Worm (Caenorhabditis elegans) whole organism, L2 larva: Measurements from ENCODE around the gene glb-1.

Experiments used
- C34F6.9 ChIP-seq: fragments of 150-350 bp; optimal IDR thresholded peaks from 2 replicates; lab custom pipeline; 2014; ENCODE audit warnings: missing biosample characterization, missing genetic modification characterization
- F13H6.1 ChIP-seq: sonication (generic microtip); optimal IDR thresholded peaks from 2 replicates; lab custom pipeline; 2016; ENCODE audit warnings: missing genetic modification characterization, missing compliant biosample characterization
- Y55F3AM.14 ChIP-seq: fragments of 200-800 bp; sonication (Bioruptor generic); optimal IDR thresholded peaks from 2 replicates; lab custom pipeline; 2018; ENCODE audit warnings: mild to moderate bottlenecking, missing genetic modification characterization, missing compliant biosample characterization
- aly-2 ChIP-seq: fragments of 150-350 bp; optimal IDR thresholded peaks from 2 replicates; lab custom pipeline; 2014; ENCODE audit warnings: missing biosample characterization, missing genetic modification characterization
- ama-1 ChIP-seq: fragments of 150-350 bp; optimal IDR thresholded peaks from 2 replicates; lab custom pipeline; 2018; ENCODE audit warnings: inconsistent platforms
- ceh-82 ChIP-seq: fragments of 150-350 bp; optimal IDR thresholded peaks from 2 replicates; lab custom pipeline; 2014; ENCODE audit warnings: missing biosample characterization, missing genetic modification characterization
- crh-2 ChIP-seq: sonication (generic microtip); optimal IDR thresholded peaks from 2 replicates; lab custom pipeline; 2017; ENCODE audit warnings: missing biosample characterization, missing genetic modification characterization
- egl-27 ChIP-seq: sonication (generic microtip); optimal IDR thresholded peaks from 3 replicates; lab custom pipeline; 2017; ENCODE audit warnings: missing biosample characterization, missing genetic modification reagents, missing genetic modification characterization
- elt-1 ChIP-seq: fragments of 150-350 bp; optimal IDR thresholded peaks from 2 replicates; lab custom pipeline; 2014; ENCODE audit warnings: missing biosample characterization, missing genetic modification characterization
- fos-1 ChIP-seq: fragments of 150-350 bp; optimal IDR thresholded peaks from 2 replicates; lab custom pipeline; 2014; ENCODE audit warnings: missing biosample characterization, missing genetic modification characterization
- gmeb-1 ChIP-seq: fragments of 150-350 bp; optimal IDR thresholded peaks from 2 replicates; lab custom pipeline; 2014; ENCODE audit warnings: missing biosample characterization, missing genetic modification characterization
- lin-11 ChIP-seq: fragments of 150-350 bp; sonication (generic microtip); optimal IDR thresholded peaks from 2 replicates; lab custom pipeline; 2014; ENCODE audit warnings: missing biosample characterization, missing genetic modification characterization, inconsistent platforms, mixed read lengths
- lin-13 ChIP-seq: fragments of 150-350 bp; optimal IDR thresholded peaks from 2 replicates; lab custom pipeline; 2014; ENCODE audit warnings: missing biosample characterization, missing genetic modification reagents, missing genetic modification characterization
- lin-39 ChIP-seq: fragments of 150-350 bp; optimal IDR thresholded peaks from 2 replicates; lab custom pipeline; 2014; ENCODE audit warnings: missing biosample characterization, missing genetic modification reagents, missing genetic modification characterization
- lsy-2 ChIP-seq, 2 experiments: fragments of 150-350 bp in 1 of 2; sonication (generic microtip) in 1 of 2; optimal IDR thresholded peaks; 2 replicates each; lab custom pipeline; 2014 to 2017; ENCODE audit warnings: missing biosample characterization in 2 of 2, missing genetic modification characterization in 2 of 2
- mab-5 ChIP-seq: fragments of 150-350 bp; optimal IDR thresholded peaks from 2 replicates; lab custom pipeline; 2014; ENCODE audit warnings: missing biosample characterization, missing genetic modification characterization
- nhr-11 ChIP-seq: fragments of 150-350 bp; optimal IDR thresholded peaks from 2 replicates; lab custom pipeline; 2014; ENCODE audit warnings: missing biosample characterization, missing genetic modification characterization
- nhr-129 ChIP-seq: fragments of 150-350 bp; optimal IDR thresholded peaks from 2 replicates; lab custom pipeline; 2014; ENCODE audit warnings: missing biosample characterization, missing genetic modification characterization
- nhr-25 ChIP-seq: fragments of 150-350 bp; sonication (generic microtip); optimal IDR thresholded peaks from 3 replicates; lab custom pipeline; 2014; ENCODE audit warnings: missing biosample characterization, missing genetic modification characterization
- nhr-6 ChIP-seq: fragments of 150-350 bp; optimal IDR thresholded peaks from 2 replicates; lab custom pipeline; 2014; ENCODE audit warnings: missing biosample characterization, missing genetic modification characterization
- skn-1 ChIP-seq: sonication (generic microtip); optimal IDR thresholded peaks from 2 replicates; lab custom pipeline; 2017; ENCODE audit warnings: missing biosample characterization, missing genetic modification characterization
- sma-3 ChIP-seq: sonication (generic microtip); optimal IDR thresholded peaks from 2 replicates; lab custom pipeline; 2016; ENCODE audit warnings: missing genetic modification reagents, missing genetic modification characterization, missing compliant biosample characterization
- sma-9 ChIP-seq, 2 experiments: fragments of 150-350 bp in 1 of 2; sonication (generic microtip) in 1 of 2; optimal IDR thresholded peaks; 2 replicates each; lab custom pipeline; 2014 to 2016; ENCODE audit warnings: missing genetic modification characterization in 2 of 2, mild to moderate bottlenecking in 1 of 2, missing biosample characterization in 1 of 2, missing compliant biosample characterization in 1 of 2, missing genetic modification reagents in 1 of 2, moderate library complexity in 1 of 2
- unc-39 ChIP-seq: fragments of 150-350 bp; optimal IDR thresholded peaks from 2 replicates; lab custom pipeline; 2014; ENCODE audit warnings: missing biosample characterization, missing genetic modification characterization
- unc-55 ChIP-seq: fragments of 150-350 bp; sonication (generic microtip); optimal IDR thresholded peaks from 3 replicates; lab custom pipeline; 2014; ENCODE audit warnings: missing biosample characterization, missing genetic modification reagents, missing genetic modification characterization
- unc-62 ChIP-seq: fragments of 150-350 bp; optimal IDR thresholded peaks from 2 replicates; lab custom pipeline; 2014; ENCODE audit warnings: missing biosample characterization, missing genetic modification reagents, missing genetic modification characterization
- zag-1 ChIP-seq: fragments of 150-350 bp; optimal IDR thresholded peaks from 2 replicates; lab custom pipeline; 2014; ENCODE audit warnings: missing biosample characterization, missing genetic modification characterization
- ztf-11 ChIP-seq: sonication (generic microtip); optimal IDR thresholded peaks from 2 replicates; lab custom pipeline; 2017; ENCODE audit warnings: missing biosample characterization, missing genetic modification characterization
- ztf-4 ChIP-seq: fragments of 150-350 bp; optimal IDR thresholded peaks from 2 replicates; lab custom pipeline; 2014; ENCODE audit warnings: missing biosample characterization, missing genetic modification characterization

Gene glb-1

ce11 chrIII:8923240-8923734 lies at the start of gene glb-1:
Gene glb-1, minus strand, starts transcription at chrIII:8923290.
- TF ChIP-seq nhr-129 = peak; percentile 4
- TF ChIP-seq nhr-25 (tag; lab: Kevin White, UChicago) = peak; percentile 65
- no peak for TF ChIP-seq ceh-82

ce11 chrIII:8971255-8972020 lies 48.3 kb upstream of the glb-1 start, which contains the start of the genes eif-3.D and R08D7.4:
Gene eif-3.D, minus strand, starts transcription at chrIII:8971578.
Gene R08D7.4, plus strand, starts transcription at chrIII:8971892.
- TF ChIP-seq nhr-6 (tag; lab: Kevin White, UChicago) (no peak), lin-11 (tag; lab: Kevin White, UChicago) (peak; percentile 13), sma-3 (GFP tag; lab: Kevin White, UChicago) (peak; percentile 8), unc-55 (GFP tag; lab: Kevin White, UChicago) (peak; percentile 84), mab-5 (tag; lab: Kevin White, UChicago) (peak; percentile 42), crh-2 (tag; lab: Kevin White, UChicago) (peak; percentile 59), unc-39 (no peak), sma-9 (GFP tag; optimal IDR thresholded peaks at IDR 0.05; lab: Kevin White, UChicago) (peak; percentile 38), sma-9 (tag; optimal IDR thresholded peaks at IDR 0.05; lab: Kevin White, UChicago) (no peak), gmeb-1 (tag; lab: Kevin White, UChicago) (peak; percentile 72), ztf-11 (no peak), lin-13 (GFP tag; lab: Kevin White, UChicago) (peak; percentile 23), nhr-25 (tag; lab: Kevin White, UChicago) (peak; percentile 44), nhr-129 (peak; percentile 63), C34F6.9 (tag; lab: Kevin White, UChicago) (peak; percentile 87), elt-1 (tag; lab: Kevin White, UChicago) (no peak), lsy-2 (tag; optimal IDR thresholded peaks at IDR 0.05; lab: Kevin White, UChicago) (peak; percentile 71 to 83), F13H6.1 (tag; lab: Kevin White, UChicago) (peak; percentile 48)

ce11 chrIII:8967639-8968038 lies 44.5 kb upstream of the glb-1 start, which contains the start of the genes bud-13 and rpap-2:
Gene bud-13, minus strand, starts transcription at chrIII:8967727.
Gene rpap-2, plus strand, starts transcription at chrIII:8967967.
- no peak for TF ChIP-seq skn-1
- TF ChIP-seq ama-1 (lab: Kevin White, UChicago) = no peak
- peak; percentile 14 for TF ChIP-seq unc-55 (GFP tag; lab: Kevin White, UChicago)

DNA sequence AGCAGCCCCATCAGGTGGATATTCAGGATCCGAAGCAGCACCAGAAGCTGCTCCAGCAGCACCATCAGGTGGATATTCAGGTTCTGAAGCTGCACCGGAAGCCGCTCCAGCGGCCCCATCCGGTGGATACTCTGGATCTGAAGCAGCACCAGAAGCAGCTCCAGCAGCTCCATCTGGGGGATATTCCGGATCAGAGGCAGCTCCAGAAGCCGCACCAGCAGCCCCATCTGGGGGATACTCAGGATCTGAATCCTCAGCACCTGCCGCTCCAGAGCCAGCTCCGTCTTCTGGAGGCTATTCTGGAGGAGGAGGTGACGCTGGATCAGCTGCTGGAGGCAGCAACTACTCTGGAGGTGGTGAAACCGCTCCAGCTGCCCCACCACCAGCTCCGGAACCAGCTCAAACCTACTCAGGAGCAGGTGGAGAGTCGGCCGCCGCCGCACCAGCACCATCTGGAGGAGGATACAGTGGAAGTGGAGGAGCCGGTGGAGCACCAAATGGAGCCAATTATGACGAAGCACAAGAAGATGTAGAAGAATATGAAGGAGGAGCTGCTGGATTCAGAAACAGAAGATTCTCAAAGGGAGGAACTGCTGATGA lies 41.7 kb upstream of the glb-1 start:
- TF ChIP-seq egl-27 (tag; lab: Kevin White, UChicago) = no peak
- no peak for TF ChIP-seq lin-39 (tag; lab: Kevin White, UChicago)
- no peak for TF ChIP-seq aly-2 (tag; lab: Kevin White, UChicago)

ce11 chrIII:8962475-8962874 lies 39.4 kb upstream of the glb-1 start:
- no peak for TF ChIP-seq elt-1 (tag; lab: Kevin White, UChicago)
- TF ChIP-seq lsy-2 (tag; optimal IDR thresholded peaks at IDR 0.05; lab: Kevin White, UChicago) = no peak
- no peak for TF ChIP-seq zag-1 (tag; lab: Kevin White, UChicago)
- TF ChIP-seq ztf-4 (tag; lab: Kevin White, UChicago) = no peak
- no peak for TF ChIP-seq lin-13 (GFP tag; lab: Kevin White, UChicago)
- TF ChIP-seq aly-2 (tag; lab: Kevin White, UChicago) = no peak
- TF ChIP-seq unc-62 (GFP tag; lab: Kevin White, UChicago) = no peak
- no peak for TF ChIP-seq skn-1
- TF ChIP-seq gmeb-1 (tag; lab: Kevin White, UChicago) = no peak
- TF ChIP-seq Y55F3AM.14 = no peak
- no peak for TF ChIP-seq fos-1 (tag; lab: Kevin White, UChicago)
- TF ChIP-seq sma-9 (GFP tag; optimal IDR thresholded peaks at IDR 0.05; lab: Kevin White, UChicago) = no peak
- no peak for TF ChIP-seq sma-9 (tag; optimal IDR thresholded peaks at IDR 0.05; lab: Kevin White, UChicago)
- no peak for TF ChIP-seq nhr-11 (tag; lab: Kevin White, UChicago)
